Worm (Caenorhabditis elegans): ENCODE data around the gene krr-1.

DNA sequence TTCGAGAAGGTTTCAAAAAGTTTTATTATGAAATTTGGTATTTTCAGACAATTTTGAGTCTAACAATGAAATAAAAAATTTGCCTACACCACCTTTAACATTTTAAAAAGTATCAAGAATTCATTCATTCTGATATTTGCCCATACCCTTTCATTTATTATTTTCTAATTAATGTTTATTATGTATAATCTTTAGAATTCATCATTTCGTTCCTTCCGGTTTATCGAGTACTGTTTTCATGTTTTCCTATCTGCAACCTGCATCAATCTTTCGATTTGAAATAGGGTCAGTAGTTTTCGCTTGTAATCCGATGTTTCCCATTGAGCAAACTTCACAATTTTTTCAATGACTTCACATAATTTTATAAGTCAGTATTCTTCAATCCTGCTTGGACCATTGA, 38.4 kb downstream of the krr-1 start, which contains the start of gene C13A2.6:
- TF ChIP-seq ztf-3 (GFP tag; optimal IDR thresholded peaks at IDR 0.05) = no peak
- TF ChIP-seq atf-7 (tag; optimal IDR thresholded peaks at IDR 0.05) = no peak
